Worm (Caenorhabditis elegans): ENCODE data around the gene R74.8.

Gene R74.8

DNA sequence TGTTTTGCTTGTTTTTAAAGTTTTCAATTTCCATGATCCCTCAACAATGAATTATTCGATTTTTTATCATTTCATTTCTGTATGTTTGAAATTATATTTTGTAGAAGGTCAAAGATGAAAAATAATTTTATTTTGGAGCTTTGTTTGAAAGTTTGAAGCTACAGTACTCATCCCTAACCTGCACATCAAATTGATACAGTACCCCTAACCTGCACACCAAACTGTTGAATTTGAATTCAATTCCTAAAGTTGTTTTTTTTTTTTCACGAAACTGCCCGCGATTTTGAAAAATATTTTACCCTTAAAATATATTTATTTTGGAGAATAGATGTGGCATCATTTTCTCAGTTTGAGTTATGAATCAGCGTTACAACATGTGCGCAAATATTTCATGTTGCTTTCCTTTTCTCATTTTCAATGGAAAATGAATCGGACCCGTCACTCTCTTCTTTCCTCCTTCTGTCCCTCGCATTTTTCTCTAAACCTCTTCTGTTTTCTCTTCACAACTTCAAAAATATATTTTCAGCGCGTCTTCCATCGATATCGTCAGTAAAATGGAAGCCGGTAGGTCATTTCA lies at the start of gene R74.8:
Gene R74.8 (plus strand): TSS at position 527 of the 577 bp plus-strand sequence.
- TF ChIP-seq ceh-18 (tag; optimal IDR thresholded peaks at IDR 0.05) (no peak), eyg-1 (tag; optimal IDR thresholded peaks at IDR 0.05) (no peak)

DNA sequence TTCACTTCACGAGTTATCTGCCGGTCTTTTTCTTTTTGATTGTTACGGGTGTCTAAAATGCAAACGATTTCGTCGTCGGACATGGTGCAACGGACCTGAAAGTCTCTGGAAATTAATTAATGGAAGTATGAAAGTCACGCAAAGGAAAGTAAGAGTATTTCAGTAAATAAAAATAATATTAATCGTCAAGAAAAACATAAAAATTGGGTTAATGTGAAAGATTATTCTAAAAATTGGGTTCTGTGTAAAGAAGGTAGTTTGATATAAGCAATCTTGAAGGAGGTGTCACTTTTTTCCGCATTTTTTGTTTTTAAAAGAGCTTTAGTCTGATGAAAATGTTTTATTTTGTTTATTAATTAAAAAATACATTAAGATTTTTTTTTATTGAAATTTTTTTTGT lies 48.8 kb upstream of the R74.8 start, which contains the start of gene C16C10.9:
Gene C16C10.9 (minus strand): TSS at position 101 of the 400 bp plus-strand sequence.
- TF ChIP-seq ceh-48 (tag; optimal IDR thresholded peaks at IDR 0.05) = no peak
- no peak for TF ChIP-seq fkh-6 (tag; optimal IDR thresholded peaks at IDR 0.05)

DNA sequence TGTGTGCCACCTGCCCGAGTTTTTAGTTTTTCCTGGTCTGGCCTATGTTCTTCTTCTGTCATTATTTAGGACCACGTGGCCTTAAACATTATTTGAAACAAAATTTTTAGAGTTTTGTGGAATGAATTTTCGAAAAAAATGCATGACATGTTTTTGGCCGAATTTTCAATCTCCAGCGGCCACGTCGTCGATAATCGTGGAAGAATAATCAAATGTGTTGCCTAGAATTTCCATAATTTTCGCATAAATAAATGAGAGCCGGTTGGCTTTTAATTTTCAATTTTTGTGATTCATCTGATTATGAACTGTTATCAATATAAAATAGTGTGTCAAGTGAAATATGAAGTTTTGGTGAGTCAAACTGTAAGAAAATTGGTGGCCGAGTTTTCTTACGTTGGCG lies 45.1 kb upstream of the R74.8 start, which contains the start of gene C01G12.16:
Gene C01G12.16 (plus strand): TSS at position 301 of the 400 bp plus-strand sequence.
- TF ChIP-seq hlh-15 (tag; optimal IDR thresholded peaks at IDR 0.05) = no peak
- TF ChIP-seq ceh-34 (tag; optimal IDR thresholded peaks at IDR 0.05) = no peak
- no peak for TF ChIP-seq C38D4.7 (GFP tag; optimal IDR thresholded peaks at IDR 0.05)
- no peak for TF ChIP-seq pros-1 (tag; optimal IDR thresholded peaks at IDR 0.05)
- no peak for TF ChIP-seq hlh-30 (tag; optimal IDR thresholded peaks at IDR 0.05; ENCODE audit: insufficient read depth)
- TF ChIP-seq elt-4 (tag; optimal IDR thresholded peaks at IDR 0.05) = no peak
- TF ChIP-seq ceh-18 (tag; optimal IDR thresholded peaks at IDR 0.05) = no peak
- TF ChIP-seq pqm-1 (tag; optimal IDR thresholded peaks at IDR 0.05) = no peak

DNA sequence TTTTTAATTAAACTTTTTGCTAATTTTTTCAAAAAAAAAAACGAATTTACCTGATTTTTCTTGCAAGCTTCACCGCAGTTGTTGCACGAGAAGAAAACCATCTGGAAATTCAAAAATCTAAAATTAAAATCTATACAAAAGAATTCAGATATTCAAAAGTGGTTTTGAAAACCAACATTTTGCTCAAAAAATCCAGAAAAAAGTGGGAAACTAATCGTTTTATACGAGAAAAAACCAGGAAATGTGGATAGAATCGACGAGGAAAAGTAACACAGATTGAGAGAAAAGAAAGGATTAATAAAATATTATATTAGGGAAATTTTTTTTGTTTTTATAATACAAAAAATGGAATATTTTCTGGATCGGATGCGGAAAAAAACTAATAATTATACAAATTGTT lies 42.0 kb upstream of the R74.8 start, which contains the start of gene C16C10.8:
Gene C16C10.8 (minus strand): TSS at position 101 of the 400 bp plus-strand sequence.
- no peak for TF ChIP-seq che-1 (tag; optimal IDR thresholded peaks at IDR 0.05)
- no peak for TF ChIP-seq ceh-9 (tag; optimal IDR thresholded peaks at IDR 0.05)
- no peak for TF ChIP-seq nfya-1 (tag; optimal IDR thresholded peaks at IDR 0.05)
- no peak for TF ChIP-seq fkh-10 (GFP tag; optimal IDR thresholded peaks at IDR 0.05)
- no peak for TF ChIP-seq syd-9 (tag; optimal IDR thresholded peaks at IDR 0.05)
- TF ChIP-seq ama-1 (optimal IDR thresholded peaks at IDR 0.05) = no peak
- no peak for TF ChIP-seq pag-3 (tag; optimal IDR thresholded peaks at IDR 0.05; ENCODE audit: borderline replicate concordance)
- no peak for TF ChIP-seq ets-4 (tag; optimal IDR thresholded peaks at IDR 0.05)
- TF ChIP-seq ceh-34 (tag; optimal IDR thresholded peaks at IDR 0.05) = no peak
- no peak for TF ChIP-seq ttx-3 (tag; optimal IDR thresholded peaks at IDR 0.05)
- TF ChIP-seq ceh-2 (tag; optimal IDR thresholded peaks at IDR 0.05) = no peak
- no peak for TF ChIP-seq hlh-30 (tag; optimal IDR thresholded peaks at IDR 0.05; ENCODE audit: insufficient read depth)
- TF ChIP-seq hlh-8 (tag; optimal IDR thresholded peaks at IDR 0.05) = no peak

DNA sequence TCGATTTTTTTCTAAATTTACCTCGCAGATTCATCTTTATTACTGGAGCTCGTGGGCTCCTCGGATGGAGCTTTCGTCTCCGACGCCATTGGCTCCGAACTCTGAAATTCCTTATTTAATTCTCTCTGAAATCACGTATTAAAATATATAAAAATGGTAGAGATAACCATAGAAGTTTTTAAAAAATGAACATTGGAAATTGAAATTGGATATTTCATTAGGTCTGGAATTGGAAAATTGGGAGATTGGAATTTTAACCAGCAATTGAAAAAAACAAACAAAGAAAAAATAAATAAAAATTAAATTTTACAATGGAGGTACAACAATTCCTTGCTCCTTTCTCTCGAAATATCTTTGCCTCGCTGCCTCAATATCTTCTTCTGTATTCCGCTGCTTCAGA lies 39.3 kb upstream of the R74.8 start, which contains the start of gene rnf-5:
Gene rnf-5 (minus strand): TSS at position 101 of the 400 bp plus-strand sequence.
- TF ChIP-seq hlh-8 (tag; optimal IDR thresholded peaks at IDR 0.05) (no peak), unc-55 (GFP tag; optimal IDR thresholded peaks at IDR 0.05) (no peak), pax-1 (tag; optimal IDR thresholded peaks at IDR 0.05) (no peak), ceh-19 (GFP tag; optimal IDR thresholded peaks at IDR 0.05) (no peak), nhr-232 (tag; optimal IDR thresholded peaks at IDR 0.05) (no peak), rnt-1 (tag; optimal IDR thresholded peaks at IDR 0.05) (no peak), syd-9 (tag; optimal IDR thresholded peaks at IDR 0.05) (no peak), zip-5 (tag; optimal IDR thresholded peaks at IDR 0.05) (no peak), ceh-6 (GFP tag; optimal IDR thresholded peaks at IDR 0.05) (no peak), dmd-4 (tag; optimal IDR thresholded peaks at IDR 0.05; ENCODE audit: borderline replicate concordance) (no peak), ceh-2 (tag; optimal IDR thresholded peaks at IDR 0.05) (no peak), sox-4 (tag; optimal IDR thresholded peaks at IDR 0.05) (no peak), elt-4 (tag; optimal IDR thresholded peaks at IDR 0.05) (no peak), unc-3 (GFP tag; conservative IDR thresholded peaks at IDR 0.05) (no peak), unc-3 (tag; optimal IDR thresholded peaks at IDR 0.05) (no peak), mec-3 (tag; optimal IDR thresholded peaks at IDR 0.05; ENCODE audit: borderline replicate concordance) (no peak), madf-2 (tag; optimal IDR thresholded peaks at IDR 0.05) (no peak), che-1 (tag; optimal IDR thresholded peaks at IDR 0.05) (no peak), sdc-2 (tag; optimal IDR thresholded peaks at IDR 0.05) (no peak), sox-2 (GFP tag; IDR thresholded peaks at IDR 0.05) (no peak), pqm-1 (tag; optimal IDR thresholded peaks at IDR 0.05) (no peak)
